Worm (Caenorhabditis elegans) whole organism, midembryonic: ENCODE measurements around the gene Y50D4B.2.

Experiments used
- cog-1 ChIP-seq: sonication (generic microtip); optimal IDR thresholded peaks from 2 replicates; lab custom pipeline; 2016; ENCODE audit warnings: missing genetic modification characterization, missing compliant biosample characterization
- flt-1 ChIP-seq: fragments of 200-800 bp; sonication (Bioruptor generic); IDR thresholded peaks from 2 replicates; pipeline ENCODE4 v1.3.6; 2022; ENCODE audit warnings: missing genetic modification characterization, missing compliant biosample characterization
- klf-2 ChIP-seq: fragments of 200-800 bp; sonication (Bioruptor generic); conservative IDR thresholded peaks from 2 replicates; pipeline ENCODE4 v1.3.6; 2022; ENCODE audit warnings: missing genetic modification reagents, missing genetic modification characterization, missing compliant biosample characterization
- med-1 ChIP-seq: sonication (generic microtip); optimal IDR thresholded peaks from 2 replicates; lab custom pipeline; 2017; ENCODE audit warnings: missing genetic modification characterization, mild to moderate bottlenecking, missing compliant biosample characterization, antibody characterized with exemption, missing genetic modification reagents; ENCODE audit not compliant: insufficient read depth
- ref-1 ChIP-seq: fragments of 200-800 bp; sonication (Bioruptor generic); conservative IDR thresholded peaks from 2 replicates; pipeline ENCODE4 v1.3.6; 2022; ENCODE audit warnings: missing genetic modification reagents, missing genetic modification characterization, missing compliant biosample characterization
- ztf-29 ChIP-seq: fragments of 200-800 bp; sonication (Bioruptor generic); IDR thresholded peaks from 2 replicates; pipeline ENCODE4 v1.3.6; 2022; ENCODE audit warnings: missing genetic modification reagents, missing genetic modification characterization, missing compliant biosample characterization

DNA sequence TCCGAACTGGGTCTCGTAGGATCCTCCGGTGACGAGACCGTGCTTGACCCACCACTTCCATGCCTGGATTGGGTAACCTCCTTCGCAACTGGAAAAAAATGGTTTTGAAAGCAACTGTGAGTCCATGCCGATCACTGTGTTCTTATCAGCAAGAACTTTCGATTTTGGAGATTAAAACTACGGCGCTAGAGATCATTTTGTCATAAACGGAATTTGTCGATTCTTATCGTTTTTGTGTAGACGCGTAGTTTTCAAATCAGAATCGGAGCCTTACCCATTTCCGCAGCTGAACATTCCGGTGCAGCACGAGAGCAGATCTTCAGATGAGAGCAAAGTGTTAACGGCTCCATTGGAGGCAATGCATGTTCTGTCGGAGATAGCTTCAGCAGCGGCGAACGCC lies 32.8 kb downstream of the Y50D4B.2 start:
- TF ChIP-seq ref-1 (GFP tag; lab: Robert Waterston, UW) (no peak), klf-2 (GFP tag; lab: Robert Waterston, UW) (no peak), flt-1 (GFP tag; lab: Robert Waterston, UW) (no peak), ztf-29 (GFP tag; lab: Robert Waterston, UW) (no peak), cog-1 (tag; lab: Kevin White, UChicago) (no peak), med-1 (GFP tag; lab: Kevin White, UChicago) (no peak)
